Worm (Caenorhabditis elegans): ENCODE data around the gene Y105C5B.1413.

DNA sequence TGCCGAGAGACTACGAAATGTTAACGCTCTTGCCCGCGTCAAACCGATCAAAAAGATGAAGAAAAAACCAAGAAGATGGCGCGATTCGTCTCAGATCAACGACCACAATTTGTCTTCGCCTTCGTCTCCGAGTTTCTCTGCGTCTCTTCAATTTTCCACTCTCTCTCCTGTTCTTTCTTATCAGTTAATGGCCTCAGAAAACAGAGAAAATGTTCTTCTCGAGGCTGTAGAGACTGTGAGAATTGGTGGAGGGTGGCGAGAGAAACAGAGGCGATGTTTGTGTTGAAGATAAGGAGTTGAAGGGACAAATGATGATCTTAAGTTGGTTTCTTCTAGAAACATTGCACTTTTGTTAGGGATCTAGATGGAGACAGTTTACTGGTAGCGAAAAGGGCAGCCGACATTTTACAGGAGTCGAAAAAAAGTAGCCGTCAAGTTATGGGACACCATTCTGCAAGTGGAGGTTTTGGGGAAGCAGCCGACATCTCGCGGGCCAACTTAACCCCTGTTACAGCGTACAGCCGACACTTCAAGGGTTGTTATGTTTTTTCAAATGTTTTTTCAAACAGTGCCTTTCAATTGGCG lies 3.4 kb downstream of the Y105C5B.1413 start:
- TF ChIP-seq nhr-12 (tag; optimal IDR thresholded peaks at IDR 0.05) (no peak), unc-62 (GFP tag; optimal IDR thresholded peaks at IDR 0.05) (no peak)
